Worm (Caenorhabditis elegans): Measurements from ENCODE around the gene ZK512.2.

ce11 chrIII:9144744-9145390 lies at the start of gene ZK512.2, which contains the start of gene ZK512.4:
- TF ChIP-seq ceh-36 (tag; optimal IDR thresholded peaks at IDR 0.05) (no peak), scrt-1 (GFP tag; IDR thresholded peaks at IDR 0.05) (no peak), hmg-4 (GFP tag; optimal IDR thresholded peaks at IDR 0.05) (no peak), sea-1 (GFP tag; conservative IDR thresholded peaks at IDR 0.05) (no peak), ama-1 (optimal IDR thresholded peaks at IDR 0.05) (no peak), flt-1 (GFP tag; IDR thresholded peaks at IDR 0.05) (no peak), tbx-37 (GFP tag; conservative IDR thresholded peaks at IDR 0.05) (no peak), pes-1 (GFP tag; IDR thresholded peaks at IDR 0.05) (no peak), F13C5.2 (tag; optimal IDR thresholded peaks at IDR 0.05) (no peak)
